Worm (Caenorhabditis elegans): ENCODE measurements around the gene ZK418.7.
A peak's percentile ranks its signal among the peaks of the same experiment; 100 is the strongest.
"Not testable (repeated sequence)": the region's sequence is repeated elsewhere in the genome, so short reads cannot be mapped to it uniquely, and the experiment has no call there.

ZK418.7 gene

ce11 chrIII:7080689-7081088, at the start of gene ZK418.7:
ZK418.7 (minus strand) TSS chrIII:7080789.
- no peak for TF ChIP-seq him-1 (tag; optimal IDR thresholded peaks at IDR 0.05)
- no peak for TF ChIP-seq dao-5 (tag; optimal IDR thresholded peaks at IDR 0.05)
- TF ChIP-seq W03F9.2 (tag; optimal IDR thresholded peaks at IDR 0.05): no peak

- not testable (repeated sequence) for TF ChIP-seq dao-5, W03F9.2, him-1 (tag; optimal IDR thresholded peaks at IDR 0.05)
Measured at ce11 chrIII:7128601-7129000, 48.0 kb upstream of the ZK418.7 start, which contains the start of gene viro-2. viro-2 (plus strand) TSS chrIII:7128901.

ce11 chrIII:7124364-7124763, 43.8 kb upstream of the ZK418.7 start, which contains the start of gene B0280.2:
B0280.2 (plus strand) TSS chrIII:7124664.
- TF ChIP-seq dao-5 (tag; optimal IDR thresholded peaks at IDR 0.05): no peak
- no peak for TF ChIP-seq W03F9.2 (tag; optimal IDR thresholded peaks at IDR 0.05)
- no peak for TF ChIP-seq him-1 (tag; optimal IDR thresholded peaks at IDR 0.05)

ce11 chrIII:7122860-7123259, 42.3 kb upstream of the ZK418.7 start, which contains the start of the genes B0280.9 and rpia-1:
B0280.9 (minus strand) TSS chrIII:7122895.
rpia-1 (plus strand) TSS chrIII:7123128.
- peak; percentile 59 for TF ChIP-seq W03F9.2 (tag; optimal IDR thresholded peaks at IDR 0.05)
- TF ChIP-seq him-1 (tag; optimal IDR thresholded peaks at IDR 0.05): no peak

- TF ChIP-seq dao-5 (tag; optimal IDR thresholded peaks at IDR 0.05) (no peak), him-1 (tag; optimal IDR thresholded peaks at IDR 0.05) (no peak), W03F9.2 (tag; optimal IDR thresholded peaks at IDR 0.05) (no peak)
Measured at ce11 chrIII:7120477-7120876, 39.9 kb upstream of the ZK418.7 start.

ce11 chrIII:7116615-7117252, 36.1 kb upstream of the ZK418.7 start:
- peak; percentile 56 for TF ChIP-seq W03F9.2 (tag; optimal IDR thresholded peaks at IDR 0.05)
- no peak for TF ChIP-seq dao-5 (tag; optimal IDR thresholded peaks at IDR 0.05)

ce11 chrIII:7114952-7115488, 34.4 kb upstream of the ZK418.7 start, which contains the start of gene nhr-10:
nhr-10 (minus strand) TSS chrIII:7115438.
- TF ChIP-seq him-1 (tag; optimal IDR thresholded peaks at IDR 0.05): no peak
- TF ChIP-seq W03F9.2 (tag; optimal IDR thresholded peaks at IDR 0.05): no peak
- TF ChIP-seq dao-5 (tag; optimal IDR thresholded peaks at IDR 0.05): no peak

ce11 chrIII:7112285-7112684, 31.7 kb upstream of the ZK418.7 start:
- TF ChIP-seq dao-5 (tag; optimal IDR thresholded peaks at IDR 0.05) (no peak), W03F9.2 (tag; optimal IDR thresholded peaks at IDR 0.05) (no peak), him-1 (tag; optimal IDR thresholded peaks at IDR 0.05) (no peak)

- TF ChIP-seq him-1 (tag; optimal IDR thresholded peaks at IDR 0.05) (no peak), dao-5 (tag; optimal IDR thresholded peaks at IDR 0.05) (no peak), W03F9.2 (tag; optimal IDR thresholded peaks at IDR 0.05) (no peak)
Measured at ce11 chrIII:7111793-7112192, 31.2 kb upstream of the ZK418.7 start, which contains the start of gene B0280.7. B0280.7 (minus strand) TSS chrIII:7111893.

ce11 chrIII:7107965-7108364, 27.4 kb upstream of the ZK418.7 start, which contains the start of gene odd-1:
odd-1 (plus strand) TSS chrIII:7108313.
- no peak for TF ChIP-seq him-1 (tag; optimal IDR thresholded peaks at IDR 0.05)
- TF ChIP-seq dao-5 (tag; optimal IDR thresholded peaks at IDR 0.05): no peak
- no peak for TF ChIP-seq W03F9.2 (tag; optimal IDR thresholded peaks at IDR 0.05)

- TF ChIP-seq him-1 (tag; optimal IDR thresholded peaks at IDR 0.05) (no peak), W03F9.2 (tag; optimal IDR thresholded peaks at IDR 0.05) (no peak), dao-5 (tag; optimal IDR thresholded peaks at IDR 0.05) (no peak)
Measured at ce11 chrIII:7106854-7107253, 26.3 kb upstream of the ZK418.7 start.

ce11 chrIII:7103940-7104440, 23.4 kb upstream of the ZK418.7 start, which contains the start of gene cpg-2:
cpg-2 (minus strand) TSS chrIII:7103990.
- TF ChIP-seq him-1 (tag; optimal IDR thresholded peaks at IDR 0.05) (no peak), W03F9.2 (tag; optimal IDR thresholded peaks at IDR 0.05) (no peak), dao-5 (tag; optimal IDR thresholded peaks at IDR 0.05) (no peak)

ce11 chrIII:7101814-7102477, 21.4 kb upstream of the ZK418.7 start:
- TF ChIP-seq him-1 (tag; optimal IDR thresholded peaks at IDR 0.05): no peak
- peak; percentile 21 for TF ChIP-seq W03F9.2 (tag; optimal IDR thresholded peaks at IDR 0.05)
- TF ChIP-seq dao-5 (tag; optimal IDR thresholded peaks at IDR 0.05): no peak

ce11 chrIII:7100001-7100400, 19.4 kb upstream of the ZK418.7 start, which contains the start of gene ZK418.11:
ZK418.11 (plus strand) TSS chrIII:7100289.
- TF ChIP-seq dao-5 (tag; optimal IDR thresholded peaks at IDR 0.05) (no peak), him-1 (tag; optimal IDR thresholded peaks at IDR 0.05) (no peak), W03F9.2 (tag; optimal IDR thresholded peaks at IDR 0.05) (no peak)

Measured in whole organism, L4/young adult.